Worm (Caenorhabditis elegans) whole organism, L3 larva: ENCODE data around the gene Y59C2A.2.

Experiments
- R02D3.7 ChIP-seq: fragments of 150-350 bp; optimal IDR thresholded peaks from 2 replicates; lab custom pipeline; 2014; ENCODE audit warnings: missing biosample characterization, missing genetic modification characterization
- ZK546.5 ChIP-seq: sonication (generic microtip); optimal IDR thresholded peaks from 2 replicates; lab custom pipeline; 2017; ENCODE audit warnings: missing biosample characterization, missing genetic modification characterization
- ama-1 ChIP-seq: fragments of 150-350 bp; optimal IDR thresholded peaks from 2 replicates; lab custom pipeline; 2018
- ceh-28 ChIP-seq: fragments of 150-350 bp; optimal IDR thresholded peaks from 2 replicates; lab custom pipeline; 2014; ENCODE audit warnings: missing biosample characterization, missing genetic modification reagents, missing genetic modification characterization
- ceh-82 ChIP-seq: fragments of 150-350 bp; optimal IDR thresholded peaks from 2 replicates; lab custom pipeline; 2014; ENCODE audit warnings: missing biosample characterization, missing genetic modification characterization
- ceh-9 ChIP-seq: sonication (generic microtip); optimal IDR thresholded peaks from 2 replicates; lab custom pipeline; 2018; ENCODE audit warnings: missing biosample characterization, missing genetic modification characterization
- daf-12 ChIP-seq: fragments of 150-350 bp; optimal IDR thresholded peaks from 2 replicates; lab custom pipeline; 2014; ENCODE audit warnings: missing biosample characterization, missing genetic modification reagents, missing genetic modification characterization
- egl-27 ChIP-seq: sonication (generic microtip); optimal IDR thresholded peaks from 4 replicates; lab custom pipeline; 2017; ENCODE audit warnings: missing biosample characterization, missing genetic modification reagents, missing genetic modification characterization
- egl-5 ChIP-seq: fragments of 150-350 bp; optimal IDR thresholded peaks from 2 replicates; lab custom pipeline; 2017; ENCODE audit warnings: missing biosample characterization, missing genetic modification reagents, missing genetic modification characterization, inconsistent platforms
- elt-1 ChIP-seq: fragments of 150-350 bp; optimal IDR thresholded peaks from 2 replicates; lab custom pipeline; 2014; ENCODE audit warnings: missing biosample characterization, missing genetic modification characterization
- elt-2 ChIP-seq: sonication (generic microtip); optimal IDR thresholded peaks from 2 replicates; lab custom pipeline; 2016; ENCODE audit warnings: missing genetic modification reagents, mild to moderate bottlenecking, missing genetic modification characterization, missing compliant biosample characterization
- elt-3 ChIP-seq, 3 experiments: fragments of 150-350 bp in 1 of 3; sonication (generic microtip) in 2 of 3; optimal IDR thresholded peaks; 2 replicates in 2 of 3; 4 replicates in 1 of 3; lab custom pipeline; 2014 to 2017; ENCODE audit warnings: missing biosample characterization in 3 of 3, missing genetic modification characterization in 3 of 3
- eor-1 ChIP-seq, 2 experiments: fragments of 150-350 bp; optimal IDR thresholded peaks; 2 replicates each; lab custom pipeline; 2014 to 2018; ENCODE audit warnings: missing biosample characterization in 2 of 2, missing genetic modification characterization in 2 of 2
- fkh-10 ChIP-seq: sonication (generic microtip); optimal IDR thresholded peaks from 2 replicates; lab custom pipeline; 2017; ENCODE audit warnings: missing biosample characterization, missing genetic modification reagents, missing genetic modification characterization
- fkh-2 ChIP-seq: fragments of 150-350 bp; optimal IDR thresholded peaks from 2 replicates; lab custom pipeline; 2014; ENCODE audit warnings: missing biosample characterization, missing genetic modification reagents, missing genetic modification characterization
- fos-1 ChIP-seq: fragments of 150-350 bp; optimal IDR thresholded peaks from 2 replicates; lab custom pipeline; 2014; ENCODE audit warnings: missing biosample characterization, missing genetic modification characterization
- hmg-11 ChIP-seq: sonication (generic microtip); optimal IDR thresholded peaks from 2 replicates; lab custom pipeline; 2016; ENCODE audit warnings: missing genetic modification characterization, missing compliant biosample characterization
- jun-1 ChIP-seq: fragments of 150-350 bp; optimal IDR thresholded peaks from 2 replicates; lab custom pipeline; 2014; ENCODE audit warnings: missing biosample characterization, missing genetic modification reagents, missing genetic modification characterization
- lin-15B ChIP-seq: fragments of 150-350 bp; optimal IDR thresholded peaks from 2 replicates; lab custom pipeline; 2014; ENCODE audit warnings: missing biosample characterization, missing genetic modification characterization
- lin-39 ChIP-seq: fragments of 150-350 bp; optimal IDR thresholded peaks from 2 replicates; lab custom pipeline; 2018; ENCODE audit warnings: missing biosample characterization, missing genetic modification reagents, missing genetic modification characterization
- mdl-1 ChIP-seq: fragments of 150-350 bp; optimal IDR thresholded peaks from 2 replicates; lab custom pipeline; 2014; ENCODE audit warnings: missing biosample characterization, missing genetic modification characterization
- nfya-1 ChIP-seq: sonication (generic microtip); optimal IDR thresholded peaks from 2 replicates; lab custom pipeline; 2017; ENCODE audit warnings: missing genetic modification characterization, mild to moderate bottlenecking, missing compliant biosample characterization, antibody characterized with exemption, moderate library complexity; ENCODE audit not compliant: insufficient read depth
- nhr-11 ChIP-seq: fragments of 150-350 bp; optimal IDR thresholded peaks from 2 replicates; lab custom pipeline; 2014; ENCODE audit warnings: missing biosample characterization, missing genetic modification characterization
- nhr-12 ChIP-seq: fragments of 150-350 bp; optimal IDR thresholded peaks from 2 replicates; lab custom pipeline; 2014; ENCODE audit warnings: missing biosample characterization, missing genetic modification characterization
- nhr-23 ChIP-seq: fragments of 150-350 bp; optimal IDR thresholded peaks from 2 replicates; lab custom pipeline; 2014; ENCODE audit warnings: missing biosample characterization, missing genetic modification reagents, missing genetic modification characterization
- nhr-43 ChIP-seq: sonication (generic microtip); optimal IDR thresholded peaks from 2 replicates; lab custom pipeline; 2016; ENCODE audit warnings: mild to moderate bottlenecking, missing genetic modification characterization, missing compliant biosample characterization; ENCODE audit not compliant: poor library complexity, severe bottlenecking
- nhr-67 ChIP-seq: fragments of 150-350 bp; optimal IDR thresholded peaks from 2 replicates; lab custom pipeline; 2014; ENCODE audit warnings: missing biosample characterization, missing genetic modification characterization
- nhr-76 ChIP-seq: fragments of 150-350 bp; sonication (generic microtip); optimal IDR thresholded peaks from 5 replicates; lab custom pipeline; 2014; ENCODE audit warnings: missing biosample characterization, missing genetic modification characterization
- nhr-77 ChIP-seq: fragments of 150-350 bp; optimal IDR thresholded peaks from 2 replicates; lab custom pipeline; 2014; ENCODE audit warnings: missing biosample characterization, missing genetic modification characterization
- pha-4 ChIP-seq: fragments of 150-350 bp; optimal IDR thresholded peaks from 2 replicates; lab custom pipeline; 2014; ENCODE audit warnings: missing biosample characterization, missing genetic modification reagents, missing genetic modification characterization
- pqm-1 ChIP-seq: fragments of 150-350 bp; optimal IDR thresholded peaks from 2 replicates; lab custom pipeline; 2017; ENCODE audit warnings: missing biosample characterization, missing genetic modification characterization, inconsistent platforms
- sea-2 ChIP-seq: fragments of 150-350 bp; sonication (generic microtip); optimal IDR thresholded peaks from 4 replicates; lab custom pipeline; 2014; ENCODE audit warnings: missing biosample characterization, missing genetic modification reagents, missing genetic modification characterization
- skn-1 ChIP-seq: fragments of 150-350 bp; optimal IDR thresholded peaks from 2 replicates; lab custom pipeline; 2014; ENCODE audit warnings: missing biosample characterization, missing genetic modification characterization
- snpc-4 ChIP-seq: fragments of 150-350 bp; optimal IDR thresholded peaks from 2 replicates; lab custom pipeline; 2014; ENCODE audit warnings: missing biosample characterization, missing genetic modification characterization
- unc-62 ChIP-seq: fragments of 150-350 bp; sonication (generic microtip); optimal IDR thresholded peaks from 4 replicates; lab custom pipeline; 2014; ENCODE audit warnings: missing biosample characterization, missing genetic modification reagents, missing genetic modification characterization
- zag-1 ChIP-seq: fragments of 150-350 bp; optimal IDR thresholded peaks from 2 replicates; lab custom pipeline; 2014; ENCODE audit warnings: missing biosample characterization, missing genetic modification characterization
- ztf-4 ChIP-seq: fragments of 150-350 bp; optimal IDR thresholded peaks from 2 replicates; lab custom pipeline; 2014; ENCODE audit warnings: missing biosample characterization, missing genetic modification characterization

Y59C2A.2 gene

ce11 chrII:2221196-2221896, 17.4 kb upstream of the Y59C2A.2 start:
- no peak for TF ChIP-seq pqm-1 (tag; lab: Kevin White, UChicago)
- TF ChIP-seq egl-5, result no peak
- TF ChIP-seq nfya-1 (tag; lab: Kevin White, UChicago), result no peak
- TF ChIP-seq nhr-77 (tag; lab: Kevin White, UChicago), result no peak
- TF ChIP-seq R02D3.7 (tag; lab: Kevin White, UChicago), result no peak
- no peak for TF ChIP-seq fkh-2 (tag; lab: Kevin White, UChicago)
- no peak for TF ChIP-seq fos-1
- no peak for TF ChIP-seq ceh-9 (tag; lab: Kevin White, UChicago)
- TF ChIP-seq hmg-11, result no peak
- no peak for TF ChIP-seq sea-2 (GFP tag; lab: Kevin White, UChicago)
- no peak for TF ChIP-seq ZK546.5 (tag; lab: Kevin White, UChicago)
- TF ChIP-seq jun-1 (tag; lab: Kevin White, UChicago), result no peak
- no peak for TF ChIP-seq nhr-76 (tag; lab: Kevin White, UChicago)
- TF ChIP-seq ceh-82 (tag; lab: Kevin White, UChicago), result no peak
- no peak for TF ChIP-seq skn-1 (tag; lab: Kevin White, UChicago)
- no peak for TF ChIP-seq elt-2 (tag; lab: Kevin White, UChicago)

ce11 chrII:2219880-2220279, 15.9 kb upstream of the Y59C2A.2 start, which contains the start of gene Y59C2A.3:
TSS of gene Y59C2A.3 (minus strand) at chrII:2219921.
- TF ChIP-seq nfya-1 (tag; lab: Kevin White, UChicago), result peak; percentile 68
- no peak for TF ChIP-seq daf-12 (tag; lab: Kevin White, UChicago)
- peak; percentile 56 for TF ChIP-seq snpc-4 (tag; lab: Kevin White, UChicago)
- TF ChIP-seq sea-2 (GFP tag; lab: Kevin White, UChicago), result no peak
- peak; percentile 68 for TF ChIP-seq lin-15B (tag; lab: Kevin White, UChicago)
- TF ChIP-seq pha-4 (tag; lab: Kevin White, UChicago), result peak; percentile 40
- no peak for TF ChIP-seq ceh-28 (tag; lab: Kevin White, UChicago)
- peak; percentile 83 for TF ChIP-seq lin-39
- no peak for TF ChIP-seq ceh-9 (tag; lab: Kevin White, UChicago)
- peak; percentile 61 for TF ChIP-seq hmg-11
- no peak for TF ChIP-seq nhr-12 (tag; lab: Kevin White, UChicago)
- no peak for TF ChIP-seq elt-2 (tag; lab: Kevin White, UChicago)

- TF ChIP-seq ceh-9 (tag; lab: Kevin White, UChicago) (no peak), zag-1 (tag; lab: Kevin White, UChicago) (no peak), egl-5 (no peak), nhr-23 (tag; lab: Kevin White, UChicago) (no peak), nhr-76 (tag; lab: Kevin White, UChicago) (no peak), pqm-1 (tag; lab: Kevin White, UChicago) (no peak), unc-62 (GFP tag; lab: Kevin White, UChicago) (no peak), elt-1 (tag; lab: Kevin White, UChicago) (no peak), fkh-10 (GFP tag; lab: Kevin White, UChicago) (no peak), eor-1 (tag; optimal IDR thresholded peaks at IDR 0.05; lab: Kevin White, UChicago) (no peak), ama-1 (lab: Kevin White, UChicago) (no peak), snpc-4 (tag; lab: Kevin White, UChicago) (no peak), elt-2 (tag; lab: Kevin White, UChicago) (no peak), mdl-1 (tag; lab: Kevin White, UChicago) (no peak)
Measured at ce11 chrII:2216940-2217664, 13.2 kb upstream of the Y59C2A.2 start.

ce11 chrII:2215512-2215911, 11.6 kb upstream of the Y59C2A.2 start:
- TF ChIP-seq lin-15B (tag; lab: Kevin White, UChicago), result no peak
- TF ChIP-seq nhr-11 (tag; lab: Kevin White, UChicago), result no peak
- TF ChIP-seq fos-1, result no peak
- no peak for TF ChIP-seq fkh-2 (tag; lab: Kevin White, UChicago)
- TF ChIP-seq nhr-43 (tag; lab: Kevin White, UChicago), result no peak
- no peak for TF ChIP-seq elt-2 (tag; lab: Kevin White, UChicago)
- TF ChIP-seq ceh-82 (tag; lab: Kevin White, UChicago), result no peak
- TF ChIP-seq nhr-67 (tag; lab: Kevin White, UChicago), result no peak
- no peak for TF ChIP-seq egl-5
- no peak for TF ChIP-seq nhr-77 (tag; lab: Kevin White, UChicago)
- TF ChIP-seq ceh-28 (tag; lab: Kevin White, UChicago), result no peak
- no peak for TF ChIP-seq eor-1 (tag; optimal IDR thresholded peaks at IDR 0.05; lab: Kevin White, UChicago)
- no peak for TF ChIP-seq mdl-1 (tag; lab: Kevin White, UChicago)
- no peak for TF ChIP-seq elt-3 (tag; optimal IDR thresholded peaks at IDR 0.05; lab: Kevin White, UChicago)
- no peak for TF ChIP-seq snpc-4 (tag; lab: Kevin White, UChicago)
- TF ChIP-seq egl-27 (tag; lab: Kevin White, UChicago), result no peak
- TF ChIP-seq zag-1 (tag; lab: Kevin White, UChicago), result no peak
- no peak for TF ChIP-seq ztf-4 (tag; lab: Kevin White, UChicago)
